Fruit fly (Drosophila melanogaster): ENCODE data around the gene CG46426.

DNA sequence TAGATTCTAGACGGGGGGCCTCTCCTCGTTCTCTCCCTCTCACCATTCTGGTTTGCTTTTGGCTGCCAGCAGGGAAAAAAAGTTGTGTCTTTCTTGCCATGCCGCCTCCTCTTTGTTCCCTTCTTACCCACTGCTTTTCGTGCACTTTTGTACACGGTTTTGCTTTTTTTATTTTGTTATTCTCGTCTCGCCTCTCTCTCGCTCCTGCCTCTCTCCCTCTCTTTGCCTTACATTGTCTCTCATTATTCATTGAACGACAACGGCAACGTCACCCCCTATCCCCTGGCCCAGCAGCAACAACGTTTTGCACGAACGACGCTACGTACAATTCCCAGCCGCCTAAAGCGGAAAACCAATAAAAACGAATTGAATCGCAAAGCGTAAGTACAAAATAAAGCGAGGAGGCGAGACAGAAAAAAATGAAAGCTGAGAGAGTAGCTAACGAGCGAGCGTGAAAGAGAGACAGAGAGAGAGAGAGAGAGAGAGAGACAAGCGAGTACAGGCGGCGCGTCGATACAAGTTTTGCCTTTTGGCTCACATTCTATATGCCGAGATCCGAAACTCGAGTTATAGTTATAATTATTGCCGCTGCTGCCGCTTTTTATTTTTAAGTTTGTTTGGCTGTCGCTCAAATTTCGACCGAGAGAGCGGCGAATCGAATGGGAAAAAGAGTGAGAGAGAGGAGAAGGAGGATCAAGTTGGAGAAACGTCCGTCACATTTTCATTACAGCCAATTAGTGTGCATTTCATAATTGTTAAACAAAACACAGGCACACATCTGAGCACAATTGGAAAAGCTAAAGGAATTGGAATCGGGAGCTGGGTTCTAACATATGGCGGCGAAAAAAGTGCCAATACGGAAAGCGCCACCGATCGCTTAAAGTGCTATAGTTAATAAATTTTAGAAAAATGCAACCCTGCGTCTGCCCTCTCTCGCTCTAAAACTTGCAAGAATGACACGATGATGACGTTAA is 35.6 kb upstream of the CG46426 start:
- TF ChIP-seq Vsx2 (GFP tag; optimal IDR thresholded peaks at IDR 0.05; ENCODE audit: partially characterized antibody), result peak; percentile 92
- TF ChIP-seq br (GFP tag; optimal IDR thresholded peaks at IDR 0.05), result peak; percentile 81
- TF ChIP-seq sv (GFP tag; optimal IDR thresholded peaks at IDR 0.05), result no peak

Measured in whole organism, wandering third instar larva.